Fruit fly (Drosophila melanogaster) whole organism, embryonic: Measurements from ENCODE around the gene Tsf2.
A peak's percentile ranks its signal among the peaks of the same experiment; 100 is the strongest.

ENCODE experiments used
- Ada2b ChIP-seq: fragments of 200-800 bp; sonication (Bioruptor generic); IDR thresholded peaks from 2 replicates; pipeline ENCODE4 v1.3.6; 2022; ENCODE audit warnings: missing biosample characterization, missing genetic modification characterization
- B-H2 ChIP-seq: fragments of 200-800 bp; sonication (Bioruptor generic); optimal IDR thresholded peaks from 2 replicates; lab custom pipeline; 2018; ENCODE audit warnings: missing biosample characterization, mild to moderate bottlenecking, missing genetic modification characterization
- CG10654 ChIP-seq: fragments of 200-800 bp; sonication (Bioruptor generic); optimal IDR thresholded peaks from 2 replicates; lab custom pipeline; 2016; ENCODE audit warnings: missing biosample characterization, missing genetic modification characterization
- CG10979 ChIP-seq: fragments of 200-800 bp; sonication (Bioruptor generic); optimal IDR thresholded peaks from 2 replicates; lab custom pipeline; 2018; ENCODE audit warnings: missing biosample characterization, mild to moderate bottlenecking, missing genetic modification characterization, moderate library complexity
- CG11398 ChIP-seq: fragments of 200-800 bp; sonication (Bioruptor generic); optimal IDR thresholded peaks from 2 replicates; lab custom pipeline; 2016; ENCODE audit warnings: missing biosample characterization, missing genetic modification characterization
- CG12236 ChIP-seq: fragments of 200-800 bp; sonication (Bioruptor generic); optimal IDR thresholded peaks from 2 replicates; lab custom pipeline; 2016; ENCODE audit warnings: missing biosample characterization, missing genetic modification characterization
- CG1233 ChIP-seq: fragments of 200-800 bp; sonication (Bioruptor generic); optimal IDR thresholded peaks from 4 replicates; lab custom pipeline; 2018; ENCODE audit warnings: missing biosample characterization, mild to moderate bottlenecking, missing genetic modification characterization
- CG13775 ChIP-seq: fragments of 200-800 bp; sonication (Bioruptor generic); optimal IDR thresholded peaks from 3 replicates; lab custom pipeline; 2017; ENCODE audit warnings: missing biosample characterization, mild to moderate bottlenecking, missing genetic modification characterization
- CG14965 ChIP-seq: fragments of 200-800 bp; sonication (Bioruptor generic); optimal IDR thresholded peaks from 2 replicates; lab custom pipeline; 2016; ENCODE audit warnings: missing biosample characterization, missing genetic modification characterization, borderline replicate concordance
- CG16813 ChIP-seq: fragments of 200-800 bp; sonication (Bioruptor generic); IDR thresholded peaks from 3 replicates; pipeline ENCODE4 v1.3.6; 2022; ENCODE audit warnings: missing biosample characterization, missing genetic modification characterization; ENCODE audit not compliant: partially characterized antibody
- CG17359 ChIP-seq: fragments of 200-800 bp; sonication (Bioruptor generic); optimal IDR thresholded peaks from 3 replicates; lab custom pipeline; 2018; ENCODE audit warnings: missing biosample characterization, mild to moderate bottlenecking, missing genetic modification characterization, moderate library complexity
- CG2129 ChIP-seq: fragments of 200-800 bp; sonication (Bioruptor generic); IDR thresholded peaks from 2 replicates; pipeline ENCODE4 v1.3.6; 2022; ENCODE audit warnings: missing biosample characterization, missing genetic modification characterization; ENCODE audit not compliant: partially characterized antibody
- CG2199 ChIP-seq: fragments of 200-800 bp; sonication (Bioruptor generic); IDR thresholded peaks from 3 replicates; pipeline ENCODE4 v1.3.6; 2022; ENCODE audit warnings: missing biosample characterization, missing genetic modification characterization
- CG2678 ChIP-seq: fragments of 200-800 bp; sonication (Bioruptor generic); optimal IDR thresholded peaks from 3 replicates; lab custom pipeline; 2019; ENCODE audit warnings: missing biosample characterization, mild to moderate bottlenecking, missing genetic modification characterization, moderate library complexity
- CG3065 ChIP-seq: fragments of 200-800 bp; sonication (Bioruptor generic); optimal IDR thresholded peaks from 2 replicates; lab custom pipeline; 2016; ENCODE audit warnings: missing biosample characterization, missing genetic modification characterization
- CG7963 ChIP-seq: fragments of 200-800 bp; sonication (Bioruptor generic); IDR thresholded peaks from 3 replicates; pipeline ENCODE4 v1.3.6; 2022; ENCODE audit warnings: missing biosample characterization, missing genetic modification characterization; ENCODE audit not compliant: partially characterized antibody
- CG8765 ChIP-seq: fragments of 200-800 bp; sonication (Bioruptor generic); IDR thresholded peaks from 2 replicates; pipeline ENCODE4 v1.3.6; 2022; ENCODE audit warnings: missing biosample characterization, missing genetic modification characterization
- CG9727 ChIP-seq: fragments of 200-800 bp; sonication (Bioruptor generic); optimal IDR thresholded peaks from 3 replicates; lab custom pipeline; 2017; ENCODE audit warnings: missing biosample characterization, mild to moderate bottlenecking, missing genetic modification characterization
- CHES-1-like ChIP-seq: fragments of 200-800 bp; sonication (Bioruptor generic); optimal IDR thresholded peaks from 2 replicates; lab custom pipeline; 2016; ENCODE audit warnings: missing biosample characterization, missing genetic modification characterization
- CkIIα-i1 ChIP-seq: fragments of 200-800 bp; sonication (Bioruptor generic); IDR thresholded peaks from 2 replicates; pipeline ENCODE4 v1.3.6; 2022; ENCODE audit warnings: missing biosample characterization, missing genetic modification characterization
- Dll ChIP-seq: fragments of 200-800 bp; sonication (Bioruptor generic); IDR thresholded peaks from 4 replicates; pipeline ENCODE4 v1.3.6; 2022; ENCODE audit warnings: missing biosample characterization, missing genetic modification characterization; ENCODE audit not compliant: partially characterized antibody
- ERR ChIP-seq: fragments of 200-800 bp; sonication (Bioruptor generic); optimal IDR thresholded peaks from 2 replicates; lab custom pipeline; 2016; ENCODE audit warnings: missing biosample characterization, missing genetic modification characterization
- Ets65A ChIP-seq: fragments of 200-800 bp; sonication (Bioruptor generic); peaks from one replicate; lab custom pipeline; 2016; ENCODE audit warnings: missing biosample characterization, missing genetic modification characterization
- Fer2 ChIP-seq: fragments of 200-800 bp; sonication (Bioruptor generic); optimal IDR thresholded peaks from 2 replicates; lab custom pipeline; 2018; ENCODE audit warnings: missing biosample characterization, mild to moderate bottlenecking, missing genetic modification characterization, moderate library complexity
- Gug ChIP-seq: fragments of 200-800 bp; sonication (Bioruptor generic); IDR thresholded peaks from 4 replicates; pipeline ENCODE4 v1.3.6; 2022; ENCODE audit warnings: missing biosample characterization, missing genetic modification characterization
- Hsf ChIP-seq: fragments of 200-800 bp; sonication (Bioruptor generic); optimal IDR thresholded peaks from 3 replicates; lab custom pipeline; 2016; ENCODE audit warnings: missing biosample characterization, missing genetic modification characterization
- NC2α ChIP-seq: fragments of 200-800 bp; sonication (Bioruptor generic); optimal IDR thresholded peaks from 2 replicates; lab custom pipeline; 2016; ENCODE audit warnings: missing biosample characterization, missing genetic modification characterization
- NK7.1 ChIP-seq: fragments of 200-800 bp; sonication (Bioruptor generic); optimal IDR thresholded peaks from 3 replicates; lab custom pipeline; 2016; ENCODE audit warnings: missing biosample characterization, missing genetic modification characterization
- Optix ChIP-seq: fragments of 200-800 bp; sonication (Bioruptor generic); IDR thresholded peaks from 3 replicates; pipeline ENCODE4 v1.3.6; 2022; ENCODE audit warnings: missing biosample characterization, missing genetic modification characterization
- Rfx ChIP-seq: fragments of 200-800 bp; sonication (Bioruptor generic); IDR thresholded peaks from 2 replicates; pipeline ENCODE4 v1.3.6; 2022; ENCODE audit warnings: missing biosample characterization, missing genetic modification characterization
- Side ChIP-seq: fragments of 200-800 bp; sonication (Bioruptor generic); optimal IDR thresholded peaks from 2 replicates; lab custom pipeline; 2016; ENCODE audit warnings: missing biosample characterization, missing genetic modification characterization
- Ssrp ChIP-seq: fragments of 200-800 bp; sonication (Bioruptor generic); optimal IDR thresholded peaks from 2 replicates; lab custom pipeline; 2018; ENCODE audit warnings: missing biosample characterization, mild to moderate bottlenecking, missing genetic modification characterization, moderate library complexity
- Stat92E ChIP-seq, 3 experiments: fragments of >200 bp in 2 of 3; fragments of 200-800 bp in 1 of 3; sonication (Bioruptor generic) in 1 of 3; optimal IDR thresholded peaks; 2 replicates each; lab custom pipeline; 2017 to 2019; ENCODE audit warnings: missing biosample characterization in 3 of 3, missing genetic modification characterization in 3 of 3, mild to moderate bottlenecking in 1 of 3, moderate library complexity in 1 of 3
- TFAM ChIP-seq: fragments of 200-800 bp; sonication (Bioruptor generic); optimal IDR thresholded peaks from 2 replicates; lab custom pipeline; 2017; ENCODE audit warnings: missing biosample characterization, missing genetic modification characterization, inconsistent platforms
- Xrp1 ChIP-seq: fragments of 200-800 bp; sonication (Bioruptor generic); IDR thresholded peaks from 2 replicates; pipeline ENCODE4 v1.3.6; 2022; ENCODE audit warnings: missing biosample characterization, missing genetic modification characterization
- croc ChIP-seq: fragments of 200-800 bp; sonication (Bioruptor generic); conservative IDR thresholded peaks from 3 replicates; pipeline ENCODE4 v1.3.6; 2022; ENCODE audit warnings: missing biosample characterization, missing genetic modification characterization
- dimm ChIP-seq: fragments of 200-800 bp; sonication (Bioruptor generic); IDR thresholded peaks from 2 replicates; pipeline ENCODE4 v1.3.6; 2022; ENCODE audit warnings: missing biosample characterization, missing genetic modification characterization
- dm ChIP-seq: fragments of 200-800 bp; sonication (Bioruptor generic); optimal IDR thresholded peaks from 3 replicates; lab custom pipeline; 2016; ENCODE audit warnings: missing biosample characterization, missing genetic modification characterization
- emc ChIP-seq: fragments of 200-800 bp; sonication (Bioruptor generic); optimal IDR thresholded peaks from 2 replicates; lab custom pipeline; 2016; ENCODE audit warnings: missing biosample characterization, missing genetic modification characterization
- exex ChIP-seq: fragments of 200-800 bp; sonication (Bioruptor generic); optimal IDR thresholded peaks from 4 replicates; lab custom pipeline; 2018; ENCODE audit warnings: missing biosample characterization, mild to moderate bottlenecking, missing genetic modification characterization, moderate library complexity
- inv ChIP-seq: fragments of 200-800 bp; sonication (Bioruptor generic); IDR thresholded peaks from 2 replicates; pipeline ENCODE4 v1.3.6; 2022; ENCODE audit warnings: missing biosample characterization, missing genetic modification characterization; ENCODE audit not compliant: partially characterized antibody
- jigr1 ChIP-seq: fragments of 200-800 bp; sonication (Bioruptor generic); IDR thresholded peaks from 3 replicates; pipeline ENCODE4 v1.3.6; 2022; ENCODE audit warnings: missing biosample characterization, missing genetic modification characterization
- lab ChIP-seq: fragments of 200-800 bp; sonication (Bioruptor generic); optimal IDR thresholded peaks from 3 replicates; lab custom pipeline; 2017; ENCODE audit warnings: missing biosample characterization, missing genetic modification characterization, mild to moderate bottlenecking, moderate library complexity, missing genetic modification reagents
- mam ChIP-seq: fragments of 200-800 bp; sonication (Bioruptor generic); optimal IDR thresholded peaks from 3 replicates; lab custom pipeline; 2016; ENCODE audit warnings: missing biosample characterization, missing genetic modification characterization
- nmo ChIP-seq: fragments of 200-800 bp; sonication (Bioruptor generic); optimal IDR thresholded peaks from 2 replicates; lab custom pipeline; 2018; ENCODE audit warnings: missing biosample characterization, mild to moderate bottlenecking, missing genetic modification characterization, moderate library complexity
- pan ChIP-seq, 4 experiments: fragments of >200 bp in 3 of 4; fragments of 200-800 bp in 1 of 4; sonication (Bioruptor generic) in 1 of 4; optimal IDR thresholded peaks in 3 of 4; IDR thresholded peaks in 1 of 4; 2 replicates each; pipeline versions ENCODE4 v1.3.6 to Lab custom; 2017 to 2022; ENCODE audit warnings: missing biosample characterization in 2 of 4, missing genetic modification characterization in 2 of 4, mixed read lengths in 1 of 4
- pzg ChIP-seq: fragments of 200-800 bp; sonication (Bioruptor generic); optimal IDR thresholded peaks from 3 replicates; lab custom pipeline; 2018; ENCODE audit warnings: missing biosample characterization, mild to moderate bottlenecking, missing genetic modification characterization, moderate library complexity
- ro ChIP-seq: fragments of 200-800 bp; sonication (Bioruptor generic); IDR thresholded peaks from 2 replicates; pipeline ENCODE4 v1.3.6; 2022; ENCODE audit warnings: missing biosample characterization, missing genetic modification characterization
- wor ChIP-seq: fragments of 200-800 bp; sonication (Bioruptor generic); IDR thresholded peaks from 2 replicates; pipeline ENCODE4 v1.3.6; 2022; ENCODE audit warnings: missing biosample characterization, missing genetic modification characterization

Tsf2 gene

dm6 chr3L:12533392-12534070, at the start of gene Tsf2, which contains the start of gene CG34242 (continued):
- TF ChIP-seq Hsf (GFP tag; lab: Kevin White, UChicago) (no peak), Stat92E (GFP tag; optimal IDR thresholded peaks at IDR 0.05; lab: Kevin White, UChicago) (peak in 1 of 3 experiments; percentile 26), B-H2 (GFP tag; lab: Kevin White, UChicago) (no peak), CG2129 (GFP tag; lab: Robert Waterston, UW) (no peak), dimm (peak; percentile 87), mam (GFP tag; lab: Kevin White, UChicago) (peak; percentile 21), NC2α (GFP tag; lab: Kevin White, UChicago) (no peak), NK7.1 (GFP tag; lab: Kevin White, UChicago) (no peak), nmo (GFP tag; lab: Kevin White, UChicago) (peak; percentile 65), ERR (no peak), CG1233 (no peak), pzg (GFP tag; lab: Kevin White, UChicago) (peak; percentile 57), Side (GFP tag; lab: Kevin White, UChicago) (no peak), TFAM (GFP tag; lab: Kevin White, UChicago) (no peak), CG8765 (GFP tag; lab: Robert Waterston, UW) (peak; percentile 87), jigr1 (GFP tag; lab: Robert Waterston, UW) (peak; percentile 59; the same call in 2 of the 3 replicates), CG7963 (no peak), wor (GFP tag; lab: Robert Waterston, UW) (no peak), exex (no peak), Xrp1 (GFP tag; lab: Robert Waterston, UW) (peak; percentile 97), CG17359 (tag; lab: Kevin White, UChicago) (peak; percentile 92), inv (no peak), CG2199 (GFP tag; lab: Robert Waterston, UW) (no peak), CkIIα-i1 (GFP tag; lab: Robert Waterston, UW) (no peak), CG12236 (GFP tag; lab: Kevin White, UChicago) (no peak), CG13775 (peak; percentile 32), dm (no peak), CG11398 (GFP tag; lab: Kevin White, UChicago) (no peak), CG10654 (GFP tag; lab: Kevin White, UChicago) (peak; percentile 81), Optix (GFP tag; lab: Robert Waterston, UW) (peak; percentile 74), emc (no peak), CG14965 (no peak), CG3065 (GFP tag; lab: Kevin White, UChicago) (no peak), Dll (no peak), Ets65A (GFP tag; lab: Kevin White, UChicago) (no peak), croc (GFP tag; lab: Robert Waterston, UW) (peak; percentile 91), Gug (GFP tag; lab: Robert Waterston, UW) (peak; percentile 91), ro (GFP tag; lab: Robert Waterston, UW) (peak; percentile 89), pan (optimal IDR thresholded peaks at IDR 0.05; lab: Kevin White, UChicago) (no peak), pan (GFP tag; optimal IDR thresholded peaks at IDR 0.05 in 1 of 2, IDR thresholded peaks at IDR 0.05 in 1 of 2) (peak in 1 of 2 experiments; percentile 96), Ssrp (tag; lab: Kevin White, UChicago) (peak; percentile 21), lab (GFP tag; lab: Kevin White, UChicago) (peak; percentile 86), Ada2b (peak; percentile 95), CHES-1-like (GFP tag; lab: Kevin White, UChicago) (no peak), Rfx (peak; percentile 96), CG16813 (no peak), CG2678 (tag; lab: Kevin White, UChicago) (peak; percentile 93), CG9727 (GFP tag; lab: Kevin White, UChicago) (no peak), Fer2 (tag; lab: Kevin White, UChicago) (peak; percentile 66), CG10979 (tag; lab: Kevin White, UChicago) (peak; percentile 85)
